Worm (Caenorhabditis elegans): ENCODE measurements around the gene F55H2.8.

The F55H2.8 gene

ce11 chrIII:9563235-9563634, 49.6 kb downstream of the F55H2.8 start, which contains the start of gene C48B4.9:
Gene C48B4.9, minus strand, starts transcription at chrIII:9563335.
- no peak for TF ChIP-seq vab-15 (tag; optimal IDR thresholded peaks at IDR 0.05)
- no peak for TF ChIP-seq nhr-84 (tag; optimal IDR thresholded peaks at IDR 0.05)
- no peak for TF ChIP-seq ceh-82 (tag; optimal IDR thresholded peaks at IDR 0.05)
- no peak for TF ChIP-seq egl-13 (tag; optimal IDR thresholded peaks at IDR 0.05)
- TF ChIP-seq jun-1 (tag; optimal IDR thresholded peaks at IDR 0.05): no peak
- TF ChIP-seq nhr-85 (tag): no peak
- TF ChIP-seq pag-3 (tag; optimal IDR thresholded peaks at IDR 0.05; ENCODE audit: borderline replicate concordance, insufficient read depth): no peak
- no peak for TF ChIP-seq nhr-77 (tag; optimal IDR thresholded peaks at IDR 0.05)
- TF ChIP-seq nhr-11 (tag; optimal IDR thresholded peaks at IDR 0.05): no peak
- no peak for TF ChIP-seq xbp-1 (tag; optimal IDR thresholded peaks at IDR 0.05)
- TF ChIP-seq mep-1 (tag; optimal IDR thresholded peaks at IDR 0.05): no peak
- no peak for TF ChIP-seq fos-1 (tag; optimal IDR thresholded peaks at IDR 0.05)
- no peak for TF ChIP-seq mab-9 (GFP tag; IDR thresholded peaks at IDR 0.05)
- no peak for TF ChIP-seq sox-4 (tag; optimal IDR thresholded peaks at IDR 0.05)

Data from whole organism, L1 larva.